Worm (Caenorhabditis elegans): ENCODE results near the gene F44E2.8.

DNA sequence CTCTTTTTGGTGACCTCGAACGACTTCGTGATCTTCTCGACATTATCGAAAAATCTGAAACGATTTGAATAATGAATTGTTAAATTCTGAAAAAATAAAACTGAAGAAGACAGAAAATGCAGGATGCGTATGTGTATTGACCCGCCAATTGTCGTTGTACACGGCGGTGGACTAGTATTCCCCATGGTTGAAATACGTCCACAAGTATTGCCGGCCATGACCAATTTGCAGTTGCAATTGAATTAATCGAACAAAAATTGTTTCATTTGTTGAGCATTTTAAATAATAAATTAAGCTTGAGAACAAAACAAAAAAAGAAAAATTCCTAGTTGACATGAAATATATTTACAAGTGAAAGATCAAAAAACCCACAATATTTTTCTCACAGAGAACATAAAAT is 20.4 kb downstream of the F44E2.8 start, which contains the start of gene F44E2.3:
- TF ChIP-seq W03F9.2 (tag; optimal IDR thresholded peaks at IDR 0.05) (no peak), dao-5 (tag; optimal IDR thresholded peaks at IDR 0.05) (no peak), him-1 (tag; optimal IDR thresholded peaks at IDR 0.05) (no peak)

Measured in whole organism, L4/young adult.